Worm (Caenorhabditis elegans): ENCODE measurements around the gene lido-13.

lido-13 gene

ce11 chrII:3008400-3008799 is 45.7 kb downstream of the lido-13 start, which contains the start of gene sdz-5:
Gene sdz-5, plus strand, starts transcription at chrII:3008700.
- TF ChIP-seq snpc-3.4 (tag; optimal IDR thresholded peaks at IDR 0.05) (no peak), dpl-1 (GFP tag; optimal IDR thresholded peaks at IDR 0.05) (no peak), ztf-25 (GFP tag; IDR thresholded peaks at IDR 0.05) (no peak), cebp-2 (GFP tag; IDR thresholded peaks at IDR 0.05) (no peak), tlf-1 (GFP tag; optimal IDR thresholded peaks at IDR 0.05) (no peak)

ce11 chrII:3005499-3005898 is 48.6 kb downstream of the lido-13 start, which contains the start of gene lido-12:
Gene lido-12, plus strand, starts transcription at chrII:3005799.
- no peak for TF ChIP-seq ztf-25 (GFP tag; IDR thresholded peaks at IDR 0.05)
- TF ChIP-seq F37B4.10 (GFP tag; IDR thresholded peaks at IDR 0.05): no peak
- no peak for TF ChIP-seq cebp-2 (GFP tag; IDR thresholded peaks at IDR 0.05)
- no peak for TF ChIP-seq ekl-4 (GFP tag; IDR thresholded peaks at IDR 0.05)
- TF ChIP-seq attf-5 (GFP tag; optimal IDR thresholded peaks at IDR 0.05): no peak
- TF ChIP-seq gei-17 (GFP tag; optimal IDR thresholded peaks at IDR 0.05): no peak
- no peak for TF ChIP-seq nfya-1 (tag; optimal IDR thresholded peaks at IDR 0.05; ENCODE audit: borderline replicate concordance, insufficient read depth)
- TF ChIP-seq ceh-91 (GFP tag; IDR thresholded peaks at IDR 0.05): no peak
- no peak for TF ChIP-seq hlh-26 (GFP tag; conservative IDR thresholded peaks at IDR 0.05)
- TF ChIP-seq unc-62 (GFP tag; optimal IDR thresholded peaks at IDR 0.05): no peak

- no peak for TF ChIP-seq repo-1 (tag; optimal IDR thresholded peaks at IDR 0.05)
- no peak for TF ChIP-seq Y56A3A.18 (GFP tag; IDR thresholded peaks at IDR 0.05)
- no peak for TF ChIP-seq mxl-1 (tag; optimal IDR thresholded peaks at IDR 0.05)
- TF ChIP-seq chd-7 (tag; optimal IDR thresholded peaks at IDR 0.05): no peak
- no peak for TF ChIP-seq lsl-1 (GFP tag; optimal IDR thresholded peaks at IDR 0.05)
- no peak for TF ChIP-seq Y53G8AR.9 (GFP tag; conservative IDR thresholded peaks at IDR 0.05)
- no peak for TF ChIP-seq athp-1 (tag; optimal IDR thresholded peaks at IDR 0.05)
- TF ChIP-seq egrh-3 (GFP tag; IDR thresholded peaks at IDR 0.05): no peak
- no peak for TF ChIP-seq ztf-22 (GFP tag; optimal IDR thresholded peaks at IDR 0.05)
- TF ChIP-seq hrde-1 (tag; optimal IDR thresholded peaks at IDR 0.05; ENCODE audit: borderline replicate concordance): no peak
- TF ChIP-seq C17E4.6 (GFP tag; IDR thresholded peaks at IDR 0.05): no peak
- TF ChIP-seq ccch-3 (GFP tag; optimal IDR thresholded peaks at IDR 0.05): no peak
- no peak for TF ChIP-seq egl-44 (GFP tag; IDR thresholded peaks at IDR 0.05)
- no peak for TF ChIP-seq F57C9.4 (tag; optimal IDR thresholded peaks at IDR 0.05)
- no peak for TF ChIP-seq madf-6 (GFP tag; IDR thresholded peaks at IDR 0.05)
- TF ChIP-seq attf-3 (GFP tag; conservative IDR thresholded peaks at IDR 0.05): no peak
These were observed 50.5 kb downstream of the lido-13 start, which contains the start of gene lido-11 for ce11 chrII:3003667-3004066. Gene lido-11, plus strand, starts transcription at chrII:3003967.
